Worm (Caenorhabditis elegans) whole organism, L1 larva: ENCODE results near the gene ZK816.1.

Experiments
- ama-1 ChIP-seq: fragments of 150-350 bp; optimal IDR thresholded peaks from 2 replicates; lab custom pipeline; 2014
- egl-27 ChIP-seq, 2 experiments: fragments of 150-350 bp in 1 of 2; sonication (generic microtip); optimal IDR thresholded peaks; 3 replicates each; lab custom pipeline; 2017 to 2018; ENCODE audit warnings: missing biosample characterization in 2 of 2, missing genetic modification characterization in 2 of 2, missing genetic modification reagents in 2 of 2
- elt-2 ChIP-seq: sonication (generic microtip); optimal IDR thresholded peaks from 2 replicates; lab custom pipeline; 2016; ENCODE audit warnings: missing genetic modification characterization, mild to moderate bottlenecking, inconsistent platforms, missing compliant biosample characterization, missing genetic modification reagents
- pqm-1 ChIP-seq: sonication (generic microtip); optimal IDR thresholded peaks from 3 replicates; lab custom pipeline; 2017; ENCODE audit warnings: missing biosample characterization, missing genetic modification characterization
- unc-30 ChIP-seq: sonication (generic microtip); optimal IDR thresholded peaks from 2 replicates; lab custom pipeline; 2017; ENCODE audit warnings: missing biosample characterization, missing genetic modification characterization
- unc-62 ChIP-seq: fragments of 150-350 bp; optimal IDR thresholded peaks from 2 replicates; lab custom pipeline; 2014; ENCODE audit warnings: missing biosample characterization, missing genetic modification reagents, missing genetic modification characterization
- ztf-11 ChIP-seq, 2 experiments: sonication (generic microtip); optimal IDR thresholded peaks; 2 replicates each; lab custom pipeline; 2016 to 2017; ENCODE audit warnings: missing genetic modification characterization in 2 of 2, missing biosample characterization in 1 of 2, missing compliant biosample characterization in 1 of 2
- ztf-4 ChIP-seq: fragments of 150-350 bp; optimal IDR thresholded peaks from 2 replicates; lab custom pipeline; 2014; ENCODE audit warnings: missing biosample characterization, missing genetic modification characterization

ce11 chrX:3306594-3307296 lies 44.8 kb upstream of the ZK816.1 start:
- TF ChIP-seq pqm-1 (tag; lab: Kevin White, UChicago) (no peak), egl-27 (tag; optimal IDR thresholded peaks at IDR 0.05; lab: Kevin White, UChicago) (no peak), elt-2 (tag; lab: Kevin White, UChicago) (peak; percentile 18), unc-62 (GFP tag; lab: Kevin White, UChicago) (no peak), ama-1 (lab: Kevin White, UChicago) (no peak), ztf-4 (tag; lab: Kevin White, UChicago) (no peak), ztf-11 (tag; optimal IDR thresholded peaks at IDR 0.05; lab: Kevin White, UChicago) (no peak), unc-30 (tag; lab: Kevin White, UChicago) (no peak)
